Worm (Caenorhabditis elegans): ENCODE results near the gene Y113G7A.12.

DNA sequence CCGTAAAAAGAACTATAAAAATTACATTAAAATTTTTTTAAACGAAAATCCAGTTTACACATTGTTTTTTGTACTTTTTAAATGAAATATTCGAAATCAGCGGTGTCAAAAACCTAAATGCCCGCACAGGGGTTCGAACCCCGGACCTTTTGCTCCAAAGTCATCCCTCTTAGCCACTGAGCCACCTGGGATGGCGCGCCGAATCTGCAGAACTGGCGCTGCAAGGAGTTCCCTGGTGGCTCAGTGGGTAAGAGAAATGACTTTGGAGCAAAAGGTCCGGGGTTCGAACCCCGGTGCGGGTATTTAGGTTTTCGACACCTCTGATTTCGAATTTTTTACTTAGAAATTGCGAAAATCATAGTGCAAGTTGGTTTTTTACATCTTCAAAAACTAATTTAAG lies 18.8 kb upstream of the Y113G7A.12 start:
- no peak for TF ChIP-seq W03F9.2 (tag; optimal IDR thresholded peaks at IDR 0.05)
- TF ChIP-seq him-1 (tag; optimal IDR thresholded peaks at IDR 0.05), result no peak

Data from whole organism, L4/young adult.